Worm (Caenorhabditis elegans): ENCODE results near the gene nhr-101.

DNA sequence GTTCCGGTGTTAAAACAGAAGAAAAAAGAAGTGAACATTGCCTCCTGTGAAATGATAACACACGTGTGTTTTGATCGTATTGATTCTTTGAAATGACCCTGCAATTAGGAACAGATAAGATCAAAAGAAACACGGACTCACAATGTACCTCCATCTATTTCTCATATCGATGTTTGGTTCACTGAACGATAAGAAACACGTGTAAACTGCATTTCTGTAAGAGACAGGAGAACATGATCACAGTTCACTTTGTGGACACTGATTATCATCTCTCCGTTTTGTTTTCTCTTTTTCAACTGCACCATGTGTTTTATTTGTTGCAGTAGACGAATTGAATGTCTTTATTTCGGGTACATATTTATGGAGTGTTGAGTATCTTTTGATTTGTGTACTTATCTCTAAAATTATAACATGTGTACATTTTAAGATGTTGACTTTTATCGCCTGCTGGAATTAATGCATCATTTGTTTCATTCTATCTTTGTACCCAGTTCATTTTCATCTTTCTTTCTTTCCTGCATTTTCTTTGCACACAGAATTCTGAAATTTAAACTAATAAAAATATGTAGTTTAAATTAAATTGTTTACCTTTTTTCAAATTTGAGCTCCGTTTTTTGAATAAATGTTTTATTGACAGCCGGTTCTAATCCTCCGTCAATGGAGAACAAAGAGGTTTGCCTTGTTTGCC lies 2.7 kb downstream of the nhr-101 start, which contains the start of the genes H12C20.7 and nhr-68:
- TF ChIP-seq sea-1 (GFP tag; conservative IDR thresholded peaks at IDR 0.05) = no peak
- TF ChIP-seq tbx-11 (GFP tag; IDR thresholded peaks at IDR 0.05) = no peak
- no peak for TF ChIP-seq ama-1 (optimal IDR thresholded peaks at IDR 0.05)
- TF ChIP-seq ceh-13 (GFP tag; optimal IDR thresholded peaks at IDR 0.05) = no peak
- no peak for TF ChIP-seq tbx-37 (GFP tag; conservative IDR thresholded peaks at IDR 0.05)
- no peak for TF ChIP-seq F13C5.2 (tag; optimal IDR thresholded peaks at IDR 0.05)
- TF ChIP-seq hmbx-1 (tag; optimal IDR thresholded peaks at IDR 0.05) = no peak
- no peak for TF ChIP-seq scrt-1 (GFP tag; IDR thresholded peaks at IDR 0.05)
